Worm (Caenorhabditis elegans) whole organism, young adult: Measurements from ENCODE around the gene cthd-1.

Source experiments
- B0019.2 ChIP-seq: fragments of 200-800 bp; sonication (Bioruptor generic); conservative IDR thresholded peaks from 2 replicates; pipeline ENCODE4 v1.3.6; 2022; ENCODE audit warnings: missing genetic modification reagents, missing genetic modification characterization, missing compliant biosample characterization
- B0035.1 ChIP-seq: sonication (generic microtip); optimal IDR thresholded peaks from 2 replicates; lab custom pipeline; 2016; ENCODE audit warnings: missing genetic modification characterization, mild to moderate bottlenecking, missing compliant biosample characterization, missing genotype, missing genetic modification reagents
- F10E7.11 ChIP-seq: sonication (generic microtip); optimal IDR thresholded peaks from 2 replicates; lab custom pipeline; 2017; ENCODE audit warnings: mild to moderate bottlenecking, missing genetic modification characterization, moderate library complexity, missing compliant biosample characterization
- F23B12.7 ChIP-seq: sonication (generic microtip); optimal IDR thresholded peaks from 2 replicates; lab custom pipeline; 2017; ENCODE audit warnings: missing genetic modification characterization, mild to moderate bottlenecking, missing compliant biosample characterization, antibody characterized with exemption, moderate library complexity; ENCODE audit not compliant: insufficient read depth
- F33H1.4 ChIP-seq: fragments of 200-800 bp; sonication (Bioruptor generic); IDR thresholded peaks from 2 replicates; pipeline ENCODE4 v1.3.6; 2022; ENCODE audit warnings: missing genetic modification reagents, missing genetic modification characterization, missing compliant biosample characterization
- K12H6.12 ChIP-seq: fragments of 200-800 bp; sonication (Bioruptor generic); optimal IDR thresholded peaks from 2 replicates; lab custom pipeline; 2018; ENCODE audit warnings: mild to moderate bottlenecking, missing genetic modification characterization, missing compliant biosample characterization
- ZK185.1 ChIP-seq: sonication (generic microtip); optimal IDR thresholded peaks from 2 replicates; lab custom pipeline; 2016; ENCODE audit warnings: mild to moderate bottlenecking, missing genetic modification characterization, missing compliant biosample characterization; ENCODE audit not compliant: poor library complexity, severe bottlenecking
- ama-1 ChIP-seq, 3 experiments: fragments of 150-350 bp in 1 of 3; sonication (generic microtip) in 2 of 3; optimal IDR thresholded peaks; 2 replicates each; lab custom pipeline; 2014 to 2018; ENCODE audit warnings: missing biosample characterization in 2 of 3, missing genetic modification characterization in 2 of 3, missing genetic modification reagents in 2 of 3
- attf-5 ChIP-seq: fragments of 200-800 bp; sonication (Bioruptor generic); optimal IDR thresholded peaks from 2 replicates; lab custom pipeline; 2018; ENCODE audit warnings: mild to moderate bottlenecking, missing genetic modification characterization, missing compliant biosample characterization
- cebp-1 ChIP-seq, 2 experiments: fragments of 200-800 bp in 1 of 2; sonication (Bioruptor generic) in 1 of 2; sonication (generic microtip) in 1 of 2; IDR thresholded peaks in 1 of 2; optimal IDR thresholded peaks in 1 of 2; 2 replicates each; pipeline versions ENCODE4 v1.3.6 to Lab custom; 2017 to 2022; ENCODE audit warnings: missing compliant biosample characterization in 2 of 2, missing genetic modification characterization in 2 of 2, mild to moderate bottlenecking in 1 of 2, missing genetic modification reagents in 1 of 2, moderate library complexity in 1 of 2
- ceh-27 ChIP-seq: fragments of 200-800 bp; sonication (Bioruptor generic); optimal IDR thresholded peaks from 2 replicates; lab custom pipeline; 2018; ENCODE audit warnings: mild to moderate bottlenecking, missing genetic modification characterization, moderate library complexity, missing compliant biosample characterization
- ceh-58 ChIP-seq: fragments of 200-800 bp; sonication (Bioruptor generic); IDR thresholded peaks from 2 replicates; pipeline ENCODE4 v1.3.6; 2022; ENCODE audit warnings: missing genetic modification characterization, missing compliant biosample characterization
- dox-1 ChIP-seq: fragments of 200-800 bp; sonication (Bioruptor generic); IDR thresholded peaks from 2 replicates; pipeline ENCODE4 v1.3.6; 2022; ENCODE audit warnings: missing genetic modification reagents, missing genetic modification characterization, missing compliant biosample characterization
- dpff-1 ChIP-seq: sonication (generic microtip); optimal IDR thresholded peaks from 2 replicates; lab custom pipeline; 2017; ENCODE audit warnings: mild to moderate bottlenecking, missing genetic modification characterization, missing compliant biosample characterization
- egrh-3 ChIP-seq: fragments of 200-800 bp; sonication (Bioruptor generic); IDR thresholded peaks from 2 replicates; pipeline ENCODE4 v1.3.6; 2022; ENCODE audit warnings: missing genetic modification reagents, missing genetic modification characterization, missing compliant biosample characterization
- hmg-1.2 ChIP-seq: fragments of 200-800 bp; sonication (Bioruptor generic); IDR thresholded peaks from 2 replicates; pipeline ENCODE4 v1.3.6; 2022; ENCODE audit warnings: missing genetic modification reagents, missing genetic modification characterization, missing compliant biosample characterization
- hsf-1 ChIP-seq: fragments of 200-800 bp; sonication (Bioruptor generic); IDR thresholded peaks from 2 replicates; pipeline ENCODE4 v1.3.6; 2022; ENCODE audit warnings: missing genetic modification reagents, missing genetic modification characterization, missing compliant biosample characterization
- lin-40 ChIP-seq: sonication (generic microtip); optimal IDR thresholded peaks from 2 replicates; lab custom pipeline; 2016; ENCODE audit warnings: missing genetic modification characterization, mild to moderate bottlenecking, missing compliant biosample characterization, missing genotype, missing genetic modification reagents
- lin-54 ChIP-seq: fragments of 200-800 bp; sonication (Bioruptor generic); optimal IDR thresholded peaks from 2 replicates; lab custom pipeline; 2018; ENCODE audit warnings: mild to moderate bottlenecking, missing genetic modification characterization, missing compliant biosample characterization
- lsl-1 ChIP-seq: fragments of 200-800 bp; sonication (Bioruptor generic); optimal IDR thresholded peaks from 2 replicates; lab custom pipeline; 2018; ENCODE audit warnings: mild to moderate bottlenecking, missing genetic modification characterization, moderate library complexity, missing compliant biosample characterization
- madf-10 ChIP-seq: sonication (generic microtip); optimal IDR thresholded peaks from 2 replicates; lab custom pipeline; 2016; ENCODE audit warnings: mild to moderate bottlenecking, missing genetic modification characterization, missing compliant biosample characterization
- madf-3 ChIP-seq: fragments of 200-800 bp; sonication (Bioruptor generic); IDR thresholded peaks from 2 replicates; pipeline ENCODE4 v1.3.6; 2022; ENCODE audit warnings: missing genetic modification reagents, missing genetic modification characterization, missing compliant biosample characterization
- madf-6 ChIP-seq: fragments of 200-800 bp; sonication (Bioruptor generic); IDR thresholded peaks from 2 replicates; pipeline ENCODE4 v1.3.6; 2022; ENCODE audit warnings: missing genetic modification reagents, missing genetic modification characterization, missing compliant biosample characterization
- mcd-1 ChIP-seq: fragments of 200-800 bp; sonication (Bioruptor generic); IDR thresholded peaks from 2 replicates; pipeline ENCODE4 v1.3.6; 2022; ENCODE audit warnings: missing genetic modification reagents, missing genetic modification characterization, missing compliant biosample characterization
- nhr-80 ChIP-seq: sonication (generic microtip); optimal IDR thresholded peaks from 2 replicates; lab custom pipeline; 2016; ENCODE audit warnings: missing genetic modification characterization, missing compliant biosample characterization
- nhr-90 ChIP-seq: sonication (generic microtip); optimal IDR thresholded peaks from 2 replicates; lab custom pipeline; 2016; ENCODE audit warnings: missing genotype, mild to moderate bottlenecking, missing genetic modification characterization, missing compliant biosample characterization
- pha-4 ChIP-seq: fragments of 150-350 bp; sonication (generic microtip); optimal IDR thresholded peaks from 2 replicates; lab custom pipeline; 2014; ENCODE audit warnings: missing biosample characterization, missing genetic modification reagents, missing genetic modification characterization
- repo-1 ChIP-seq: sonication (generic microtip); optimal IDR thresholded peaks from 2 replicates; lab custom pipeline; 2017; ENCODE audit warnings: mild to moderate bottlenecking, missing genetic modification characterization, missing compliant biosample characterization
- sea-2 ChIP-seq: fragments of 200-800 bp; sonication (Bioruptor generic); IDR thresholded peaks from 2 replicates; pipeline ENCODE4 v1.3.6; 2022; ENCODE audit warnings: missing genetic modification characterization, missing compliant biosample characterization
- snpc-4 ChIP-seq, 5 experiments: fragments of 150-350 bp in 1 of 5; sonication (generic microtip) in 4 of 5; optimal IDR thresholded peaks; 2 replicates each; lab custom pipeline; 2014 to 2018; ENCODE audit warnings: missing genetic modification characterization in 5 of 5, missing biosample characterization in 3 of 5, antibody characterized with exemption in 2 of 5, mild to moderate bottlenecking in 2 of 5, missing compliant biosample characterization in 2 of 5, missing genotype in 2 of 5, moderate library complexity in 2 of 5, missing genetic modification reagents in 1 of 5
- somi-1 ChIP-seq: fragments of 200-800 bp; sonication (Bioruptor generic); optimal IDR thresholded peaks from 2 replicates; lab custom pipeline; 2018; ENCODE audit warnings: mild to moderate bottlenecking, missing genetic modification characterization, missing compliant biosample characterization
- tbp1 ChIP-seq: fragments of 200-800 bp; sonication (Bioruptor generic); optimal IDR thresholded peaks from 2 replicates; lab custom pipeline; 2018; ENCODE audit warnings: mild to moderate bottlenecking, missing genetic modification characterization, missing compliant biosample characterization
- xnd-1 ChIP-seq: sonication (generic microtip); optimal IDR thresholded peaks from 2 replicates; lab custom pipeline; 2016; ENCODE audit warnings: missing genotype, missing genetic modification reagents, missing genetic modification characterization, missing compliant biosample characterization
- ztf-18 ChIP-seq: sonication (generic microtip); optimal IDR thresholded peaks from 2 replicates; lab custom pipeline; 2016; ENCODE audit warnings: missing genotype, mild to moderate bottlenecking, missing genetic modification characterization, missing compliant biosample characterization
- ztf-22 ChIP-seq: fragments of 200-800 bp; sonication (Bioruptor generic); optimal IDR thresholded peaks from 2 replicates; lab custom pipeline; 2018; ENCODE audit warnings: mild to moderate bottlenecking, missing genetic modification characterization, moderate library complexity, missing compliant biosample characterization

Gene cthd-1

DNA sequence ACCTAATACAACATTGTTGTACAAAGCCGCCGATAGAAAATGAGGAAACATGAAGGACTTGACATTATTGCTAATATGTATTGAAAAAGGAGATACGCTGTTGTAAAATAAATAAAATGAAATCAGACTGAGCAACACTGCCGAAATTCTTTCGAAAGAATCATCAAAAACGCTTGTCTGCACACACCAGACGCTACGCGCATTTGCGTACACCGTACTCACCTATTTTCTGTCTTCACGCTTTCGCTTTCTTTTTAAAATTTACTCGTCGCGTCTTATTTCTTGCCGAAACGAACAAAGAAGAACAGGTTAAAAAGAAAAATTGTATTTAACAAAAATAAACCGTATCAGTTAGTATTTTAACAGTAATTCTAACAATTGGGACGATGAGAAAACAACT is 12.7 kb downstream of the cthd-1 start:
- TF ChIP-seq ztf-18 (tag; lab: Kevin White, UChicago) (peak; percentile 12), ztf-22 (GFP tag; lab: Kevin White, UChicago) (no peak), F23B12.7 (tag; lab: Kevin White, UChicago) (peak; percentile 38), lsl-1 (GFP tag; lab: Kevin White, UChicago) (peak; percentile 57), F10E7.11 (tag; lab: Kevin White, UChicago) (no peak), madf-6 (GFP tag; lab: Robert Waterston, UW) (peak; percentile 49; the same call in 1 of the 2 replicates), nhr-90 (tag; lab: Kevin White, UChicago) (no peak), sea-2 (no peak), tbp1 (peak; percentile 4), B0019.2 (GFP tag; lab: Robert Waterston, UW) (no peak), hmg-1.2 (GFP tag; lab: Robert Waterston, UW) (peak; percentile 41; the same call in 1 of the 2 replicates)

DNA sequence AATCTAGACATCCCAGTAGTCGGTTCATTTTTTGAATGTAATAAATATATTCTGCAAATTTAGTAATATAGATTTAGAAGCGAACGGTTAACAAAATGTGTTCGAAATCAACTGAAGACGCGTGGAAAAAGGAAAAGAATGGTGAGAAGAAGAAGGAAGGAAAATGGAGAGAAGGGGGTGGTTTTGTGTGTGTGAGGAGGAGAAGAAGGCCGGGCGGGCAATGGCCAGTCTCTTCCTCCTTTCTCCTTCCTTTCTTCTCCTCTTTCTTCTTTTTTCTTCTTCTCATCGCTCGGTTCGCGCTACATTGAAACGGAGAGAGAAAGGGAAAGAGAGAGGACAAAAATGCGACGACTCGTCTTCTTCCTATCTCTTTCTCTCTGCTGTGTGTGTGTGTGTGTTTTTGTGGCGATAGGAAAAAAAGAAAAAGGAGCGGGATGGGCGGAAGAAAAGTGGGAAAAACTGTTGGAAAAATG is 14.1 kb downstream of the cthd-1 start, which contains the start of gene ztf-9:
ztf-9 (minus strand) TSS at position 51 of the 473 bp plus-strand sequence.
- TF ChIP-seq dox-1 (GFP tag; lab: Robert Waterston, UW) (0 out of 2 replicates have a peak, but pooled peaks have one; percentile 69), ceh-27 (GFP tag; lab: Kevin White, UChicago) (peak; percentile 5), snpc-4 (GFP tag; optimal IDR thresholded peaks at IDR 0.05; lab: Kevin White, UChicago) (no peak), snpc-4 (tag; optimal IDR thresholded peaks at IDR 0.05; lab: Kevin White, UChicago) (peak in 1 of 4 experiments; percentile 1), ZK185.1 (tag; lab: Kevin White, UChicago) (no peak), ceh-58 (no peak), lin-40 (peak; percentile 42), mcd-1 (GFP tag; lab: Robert Waterston, UW) (peak; percentile 35; the same call in 1 of the 2 replicates), attf-5 (GFP tag; lab: Kevin White, UChicago) (peak; percentile 33), lin-54 (peak; percentile 23), repo-1 (tag; lab: Kevin White, UChicago) (peak; percentile 23), B0035.1 (tag; lab: Kevin White, UChicago) (no peak), F23B12.7 (tag; lab: Kevin White, UChicago) (peak; percentile 17), ama-1 (optimal IDR thresholded peaks at IDR 0.05; lab: Kevin White, UChicago) (no peak), ama-1 (GFP tag; optimal IDR thresholded peaks at IDR 0.05; lab: Kevin White, UChicago) (no peak), egrh-3 (GFP tag; lab: Robert Waterston, UW) (peak; percentile 69), nhr-80 (tag; lab: Kevin White, UChicago) (peak; percentile 30), madf-10 (peak; percentile 11), dpff-1 (tag; lab: Kevin White, UChicago) (no peak), somi-1 (GFP tag; lab: Kevin White, UChicago) (peak; percentile 34), hmg-1.2 (GFP tag; lab: Robert Waterston, UW) (no peak), cebp-1 (GFP tag; IDR thresholded peaks at IDR 0.05; lab: Robert Waterston, UW) (no peak), cebp-1 (tag; optimal IDR thresholded peaks at IDR 0.05; lab: Kevin White, UChicago) (no peak), K12H6.12 (tag; lab: Kevin White, UChicago) (peak; percentile 26), pha-4 (tag; lab: Kevin White, UChicago) (no peak)
- TF ChIP-seq, all 124 proteins: peak for 14

DNA sequence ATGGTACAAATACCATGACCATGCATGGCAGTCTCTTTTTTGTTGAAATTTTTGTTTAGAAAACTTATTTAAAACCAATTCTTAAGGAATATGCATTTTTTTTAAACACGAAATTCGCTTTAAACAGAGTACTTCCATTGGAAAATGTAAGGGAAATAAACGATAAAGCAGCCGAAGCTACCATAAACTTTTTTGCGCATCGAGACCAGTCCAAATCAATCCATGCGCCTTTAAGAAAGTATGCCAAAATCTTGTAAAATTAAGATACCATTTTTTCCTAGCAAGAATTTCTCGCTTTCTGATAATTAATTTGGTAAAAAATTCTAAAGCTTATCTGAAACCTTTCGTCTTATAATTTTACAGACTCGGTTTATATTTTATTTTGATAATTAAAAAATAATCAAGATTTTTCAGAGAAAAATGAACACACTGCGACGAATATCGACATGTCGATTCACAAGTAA is 14.6 kb downstream of the cthd-1 start, which contains the start of gene ZK287.7:
ZK287.7 (plus strand) TSS at position 414 of the 464 bp plus-strand sequence.
- TF ChIP-seq lsl-1 (GFP tag; lab: Kevin White, UChicago) (peak; percentile 76), xnd-1 (tag; lab: Kevin White, UChicago) (peak; percentile 13), hsf-1 (GFP tag; lab: Robert Waterston, UW) (no peak), F33H1.4 (GFP tag; lab: Robert Waterston, UW) (peak; percentile 70), madf-6 (GFP tag; lab: Robert Waterston, UW) (0 out of 2 replicates have a peak, but pooled peaks have one; percentile 37), madf-3 (GFP tag; lab: Robert Waterston, UW) (no peak)
